Worm (Caenorhabditis elegans) whole organism, late embryonic: ENCODE data around the gene fbxa-194.

Experiments used
- T23F11.4 ChIP-seq: fragments of 200-800 bp; sonication (Bioruptor generic); optimal IDR thresholded peaks from 2 replicates; lab custom pipeline; 2018; ENCODE audit warnings: mild to moderate bottlenecking, missing genetic modification characterization, missing compliant biosample characterization
- Y22D7AL.16 ChIP-seq: sonication (generic microtip); optimal IDR thresholded peaks from 2 replicates; lab custom pipeline; 2016; ENCODE audit warnings: missing genetic modification characterization, missing compliant biosample characterization
- ahr-1 ChIP-seq: sonication (generic microtip); optimal IDR thresholded peaks from 2 replicates; lab custom pipeline; 2016; ENCODE audit warnings: missing genetic modification characterization, missing compliant biosample characterization
- ama-1 ChIP-seq: fragments of 150-350 bp; optimal IDR thresholded peaks from 2 replicates; lab custom pipeline; 2014
- ceh-19 ChIP-seq: fragments of 200-800 bp; sonication (Bioruptor generic); optimal IDR thresholded peaks from 2 replicates; lab custom pipeline; 2018; ENCODE audit warnings: mild to moderate bottlenecking, missing genetic modification characterization, missing compliant biosample characterization
- ceh-2 ChIP-seq: sonication (generic microtip); optimal IDR thresholded peaks from 2 replicates; lab custom pipeline; 2016; ENCODE audit warnings: missing genotype, missing genetic modification characterization, missing compliant biosample characterization
- ceh-22 ChIP-seq: sonication (generic microtip); optimal IDR thresholded peaks from 2 replicates; lab custom pipeline; 2017; ENCODE audit warnings: missing biosample characterization, missing genetic modification characterization
- ceh-30 ChIP-seq: fragments of 150-350 bp; optimal IDR thresholded peaks from 2 replicates; lab custom pipeline; 2014; ENCODE audit warnings: missing biosample characterization, missing genetic modification characterization
- ceh-34 ChIP-seq: sonication (generic microtip); optimal IDR thresholded peaks from 2 replicates; lab custom pipeline; 2016; ENCODE audit warnings: mild to moderate bottlenecking, missing genetic modification characterization, missing compliant biosample characterization
- ceh-45 ChIP-seq: fragments of 200-800 bp; sonication (Bioruptor generic); IDR thresholded peaks from 2 replicates; pipeline ENCODE4 v1.3.6; 2022; ENCODE audit warnings: missing genetic modification reagents, missing genetic modification characterization, missing compliant biosample characterization
- ceh-6 ChIP-seq: fragments of 200-800 bp; sonication (Bioruptor generic); optimal IDR thresholded peaks from 2 replicates; lab custom pipeline; 2018; ENCODE audit warnings: mild to moderate bottlenecking, missing genetic modification characterization, missing compliant biosample characterization
- dmd-4 ChIP-seq: sonication (generic microtip); optimal IDR thresholded peaks from 2 replicates; lab custom pipeline; 2016; ENCODE audit warnings: borderline replicate concordance, missing genetic modification characterization, missing compliant biosample characterization
- dve-1 ChIP-seq: sonication (generic microtip); optimal IDR thresholded peaks from 2 replicates; lab custom pipeline; 2017; ENCODE audit warnings: antibody characterized with exemption, mild to moderate bottlenecking, missing genetic modification characterization, missing compliant biosample characterization
- elt-2 ChIP-seq: sonication (generic microtip); optimal IDR thresholded peaks from 2 replicates; lab custom pipeline; 2016; ENCODE audit warnings: missing genetic modification reagents, missing genetic modification characterization, missing compliant biosample characterization
- ets-4 ChIP-seq: sonication (generic microtip); optimal IDR thresholded peaks from 2 replicates; lab custom pipeline; 2016; ENCODE audit warnings: missing genetic modification characterization, missing compliant biosample characterization
- eyg-1 ChIP-seq: sonication (generic microtip); optimal IDR thresholded peaks from 2 replicates; lab custom pipeline; 2016; ENCODE audit warnings: missing genotype, missing genetic modification characterization, missing compliant biosample characterization
- gmeb-2 ChIP-seq: sonication (generic microtip); optimal IDR thresholded peaks from 2 replicates; lab custom pipeline; 2016; ENCODE audit warnings: missing genetic modification characterization, inconsistent platforms, missing compliant biosample characterization
- hlh-13 ChIP-seq: fragments of 200-800 bp; sonication (Bioruptor generic); optimal IDR thresholded peaks from 2 replicates; lab custom pipeline; 2018; ENCODE audit warnings: mild to moderate bottlenecking, missing genetic modification characterization, missing compliant biosample characterization
- hlh-15 ChIP-seq: sonication (generic microtip); optimal IDR thresholded peaks from 2 replicates; lab custom pipeline; 2016; ENCODE audit warnings: missing genetic modification characterization, missing compliant biosample characterization
- hlh-6 ChIP-seq: sonication (generic microtip); optimal IDR thresholded peaks from 2 replicates; lab custom pipeline; 2016; ENCODE audit warnings: missing genotype, missing genetic modification characterization, missing compliant biosample characterization
- hlh-8 ChIP-seq: sonication (generic microtip); optimal IDR thresholded peaks from 2 replicates; lab custom pipeline; 2016; ENCODE audit warnings: missing genotype, missing genetic modification characterization, missing compliant biosample characterization
- lim-6 ChIP-seq: sonication (generic microtip); optimal IDR thresholded peaks from 2 replicates; lab custom pipeline; 2016; ENCODE audit warnings: missing genetic modification characterization, missing compliant biosample characterization
- lin-11 ChIP-seq: fragments of 200-800 bp; sonication (Bioruptor generic); optimal IDR thresholded peaks from 2 replicates; lab custom pipeline; 2018; ENCODE audit warnings: mild to moderate bottlenecking, missing genetic modification characterization, missing compliant biosample characterization
- madf-2 ChIP-seq: sonication (generic microtip); optimal IDR thresholded peaks from 2 replicates; lab custom pipeline; 2017; ENCODE audit warnings: missing genetic modification characterization, missing compliant biosample characterization
- nfya-1 ChIP-seq: sonication (generic microtip); optimal IDR thresholded peaks from 2 replicates; lab custom pipeline; 2017; ENCODE audit warnings: missing genetic modification characterization, mild to moderate bottlenecking, missing compliant biosample characterization, antibody characterized with exemption, moderate library complexity
- nhr-11 ChIP-seq: fragments of 150-350 bp; optimal IDR thresholded peaks from 2 replicates; lab custom pipeline; 2014; ENCODE audit warnings: missing biosample characterization, missing genetic modification characterization
- nhr-232 ChIP-seq: sonication (generic microtip); optimal IDR thresholded peaks from 2 replicates; lab custom pipeline; 2016; ENCODE audit warnings: missing genetic modification characterization, missing compliant biosample characterization
- npax-4 ChIP-seq: sonication (generic microtip); optimal IDR thresholded peaks from 2 replicates; lab custom pipeline; 2016; ENCODE audit warnings: missing genetic modification characterization, missing compliant biosample characterization
- odd-2 ChIP-seq: sonication (generic microtip); optimal IDR thresholded peaks from 2 replicates; lab custom pipeline; 2017; ENCODE audit warnings: antibody characterized with exemption, mild to moderate bottlenecking, missing genetic modification characterization, missing compliant biosample characterization
- pag-3 ChIP-seq: sonication (generic microtip); optimal IDR thresholded peaks from 2 replicates; lab custom pipeline; 2016; ENCODE audit warnings: missing compliant biosample characterization, missing genetic modification characterization, borderline replicate concordance
- pha-2 ChIP-seq: sonication (generic microtip); optimal IDR thresholded peaks from 2 replicates; lab custom pipeline; 2017; ENCODE audit warnings: mild to moderate bottlenecking, missing genetic modification characterization, missing compliant biosample characterization
- pha-4 ChIP-seq: fragments of 150-350 bp; optimal IDR thresholded peaks from 2 replicates; lab custom pipeline; 2018; ENCODE audit warnings: missing biosample characterization, missing genetic modification reagents, missing genetic modification characterization
- pros-1 ChIP-seq: fragments of 150-350 bp; optimal IDR thresholded peaks from 2 replicates; lab custom pipeline; 2014; ENCODE audit warnings: missing biosample characterization, missing genetic modification reagents, missing genetic modification characterization
- ref-2 ChIP-seq: sonication (generic microtip); optimal IDR thresholded peaks from 2 replicates; lab custom pipeline; 2016; ENCODE audit warnings: missing genetic modification characterization, missing compliant biosample characterization
- sdc-2 ChIP-seq: sonication (generic microtip); optimal IDR thresholded peaks from 2 replicates; lab custom pipeline; 2016; ENCODE audit warnings: missing genotype, missing genetic modification characterization, missing compliant biosample characterization
- sox-4 ChIP-seq: sonication (generic microtip); optimal IDR thresholded peaks from 2 replicates; lab custom pipeline; 2017; ENCODE audit warnings: mild to moderate bottlenecking, missing genetic modification characterization, inconsistent platforms, missing compliant biosample characterization
- syd-9 ChIP-seq: sonication (generic microtip); optimal IDR thresholded peaks from 2 replicates; lab custom pipeline; 2016; ENCODE audit warnings: mild to moderate bottlenecking, missing genetic modification characterization, moderate library complexity, missing compliant biosample characterization
- tbx-2 ChIP-seq: sonication (generic microtip); optimal IDR thresholded peaks from 2 replicates; lab custom pipeline; 2016; ENCODE audit warnings: missing genetic modification characterization, missing compliant biosample characterization
- tbx-7 ChIP-seq: sonication (generic microtip); optimal IDR thresholded peaks from 2 replicates; lab custom pipeline; 2016; ENCODE audit warnings: missing genotype, missing genetic modification characterization, missing compliant biosample characterization
- zip-5 ChIP-seq: sonication (generic microtip); optimal IDR thresholded peaks from 2 replicates; lab custom pipeline; 2016; ENCODE audit warnings: missing genetic modification characterization, missing compliant biosample characterization
- ztf-16 ChIP-seq: sonication (generic microtip); optimal IDR thresholded peaks from 2 replicates; lab custom pipeline; 2017; ENCODE audit warnings: missing genetic modification characterization, missing compliant biosample characterization

The fbxa-194 gene

ce11 chrV:19801033-19801432, 22.5 kb upstream of the fbxa-194 start, which contains the start of gene Y116F11B.2:
TSS of gene Y116F11B.2 (minus strand) at chrV:19801133.
- TF ChIP-seq Y22D7AL.16 (tag; lab: Kevin White, UChicago) (no peak), ceh-34 (tag; lab: Kevin White, UChicago) (no peak)

- TF ChIP-seq T23F11.4 (GFP tag; lab: Kevin White, UChicago) = no peak
- TF ChIP-seq ceh-34 (tag; lab: Kevin White, UChicago) = no peak
- no peak for TF ChIP-seq tbx-7
- no peak for TF ChIP-seq eyg-1
- TF ChIP-seq hlh-6 (tag; lab: Kevin White, UChicago) = no peak
- TF ChIP-seq odd-2 = no peak
- no peak for TF ChIP-seq hlh-13
- TF ChIP-seq ahr-1 = no peak
- TF ChIP-seq lin-11 = no peak
- no peak for TF ChIP-seq pag-3 (tag; lab: Kevin White, UChicago)
- TF ChIP-seq sdc-2 (tag; lab: Kevin White, UChicago) = no peak
- no peak for TF ChIP-seq dve-1 (tag; lab: Kevin White, UChicago)
- TF ChIP-seq elt-2 (tag; lab: Kevin White, UChicago) = no peak
- no peak for TF ChIP-seq hlh-15 (tag; lab: Kevin White, UChicago)
- TF ChIP-seq syd-9 (tag; lab: Kevin White, UChicago) = no peak
- TF ChIP-seq ref-2 (tag; lab: Kevin White, UChicago) = no peak
- no peak for TF ChIP-seq pros-1 (tag; lab: Kevin White, UChicago)
Observed at ce11 chrV:19794931-19795330, 16.4 kb upstream of the fbxa-194 start, which contains the start of gene M162.7. TSS of gene M162.7 (minus strand) at chrV:19795031.

ce11 chrV:19790248-19790647, 11.7 kb upstream of the fbxa-194 start:
- TF ChIP-seq ceh-19 (GFP tag; lab: Kevin White, UChicago) = no peak

- TF ChIP-seq gmeb-2 (tag; lab: Kevin White, UChicago) (no peak), elt-2 (tag; lab: Kevin White, UChicago) (peak; percentile 55)
- TF ChIP-seq, all 69 proteins: peak for 1
Observed at ce11 chrV:19788360-19788759, 9.9 kb upstream of the fbxa-194 start, which contains the start of gene clec-258. TSS of gene clec-258 (plus strand) at chrV:19788440.

- TF ChIP-seq sox-4 (tag; lab: Kevin White, UChicago) (no peak), odd-2 (no peak), ceh-6 (no peak), zip-5 (tag; lab: Kevin White, UChicago) (no peak), hlh-8 (no peak), ceh-19 (GFP tag; lab: Kevin White, UChicago) (no peak), lim-6 (tag; lab: Kevin White, UChicago) (no peak), hlh-15 (tag; lab: Kevin White, UChicago) (no peak), ama-1 (lab: Kevin White, UChicago) (no peak), madf-2 (tag; lab: Kevin White, UChicago) (no peak)
- TF ChIP-seq, all 69 proteins: peak for 0
Observed at ce11 chrV:19783829-19784228, 5.3 kb upstream of the fbxa-194 start, which contains the start of gene srt-45. TSS of gene srt-45 (plus strand) at chrV:19784129.

- TF ChIP-seq pha-2 (tag; lab: Kevin White, UChicago) (no peak), hlh-6 (tag; lab: Kevin White, UChicago) (no peak), ceh-2 (no peak), ztf-16 (no peak)
Observed at ce11 chrV:19779220-19779619, 712 bp upstream of the fbxa-194 start.

- TF ChIP-seq ceh-19 (GFP tag; lab: Kevin White, UChicago) (no peak), ceh-30 (tag; lab: Kevin White, UChicago) (no peak), ets-4 (tag; lab: Kevin White, UChicago) (no peak), ceh-34 (tag; lab: Kevin White, UChicago) (no peak), ahr-1 (no peak), hlh-13 (no peak), ceh-22 (tag; lab: Kevin White, UChicago) (no peak), syd-9 (tag; lab: Kevin White, UChicago) (no peak), dmd-4 (tag; lab: Kevin White, UChicago) (no peak), eyg-1 (no peak), tbx-2 (tag; lab: Kevin White, UChicago) (no peak), nfya-1 (tag; lab: Kevin White, UChicago) (no peak), ceh-45 (GFP tag; lab: Robert Waterston, UW) (no peak), npax-4 (tag; lab: Kevin White, UChicago) (no peak), nhr-232 (tag; lab: Kevin White, UChicago) (no peak), ceh-2 (no peak), pha-4 (no peak), nhr-11 (tag; lab: Kevin White, UChicago) (no peak)
Observed at ce11 chrV:19777227-19777626, 1.3 kb downstream of the fbxa-194 start, which contains the start of gene fbxa-118. TSS of gene fbxa-118 (minus strand) at chrV:19777327.
